Worm (Caenorhabditis elegans): ENCODE data around the gene txdc-9.

DNA sequence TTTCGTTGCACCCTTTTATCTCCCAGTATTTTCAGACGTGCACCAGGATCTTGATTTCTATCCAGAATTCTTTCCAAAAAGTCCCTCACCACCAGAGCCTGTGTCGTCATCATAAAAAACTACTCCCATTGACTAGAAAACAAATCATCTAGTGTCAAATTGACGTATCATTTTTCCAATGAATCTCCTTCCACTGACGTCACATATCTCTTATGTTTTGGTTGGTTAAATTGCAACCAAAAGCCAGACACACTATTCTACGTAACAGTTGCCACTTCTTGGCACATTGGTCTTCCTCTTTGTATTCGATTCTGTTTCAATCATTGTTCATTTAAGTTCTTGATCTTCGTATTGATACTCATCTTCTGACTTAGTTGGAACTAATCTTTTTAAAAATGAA lies 33.9 kb upstream of the txdc-9 start:
- no peak for TF ChIP-seq him-1 (tag; optimal IDR thresholded peaks at IDR 0.05)
- TF ChIP-seq F52B5.7 (tag; optimal IDR thresholded peaks at IDR 0.05), result no peak
- no peak for TF ChIP-seq F22D6.2 (tag; optimal IDR thresholded peaks at IDR 0.05)
- no peak for TF ChIP-seq F55B11.4 (tag; optimal IDR thresholded peaks at IDR 0.05; ENCODE audit: borderline replicate concordance, insufficient read depth)
- TF ChIP-seq F49E8.2 (tag; optimal IDR thresholded peaks at IDR 0.05; ENCODE audit: insufficient read depth), result no peak
